Worm (Caenorhabditis elegans): ENCODE measurements around the gene T16H12.13.

T16H12.13 gene

ce11 chrIII:10114662-10115061, 29.5 kb downstream of the T16H12.13 start, which contains the start of the genes ZK1128.1 and mett-10:
TSS of gene ZK1128.1 (minus strand) at chrIII:10114760.
TSS of gene mett-10 (plus strand) at chrIII:10115036.
- TF ChIP-seq ztf-29 (GFP tag; IDR thresholded peaks at IDR 0.05), result no peak
- TF ChIP-seq cog-1 (tag; optimal IDR thresholded peaks at IDR 0.05), result no peak
- no peak for TF ChIP-seq ref-1 (GFP tag; conservative IDR thresholded peaks at IDR 0.05)
- no peak for TF ChIP-seq T22C8.4 (GFP tag; IDR thresholded peaks at IDR 0.05)
- no peak for TF ChIP-seq med-1 (GFP tag; optimal IDR thresholded peaks at IDR 0.05; ENCODE audit: insufficient read depth)
- no peak for TF ChIP-seq klf-2 (GFP tag; conservative IDR thresholded peaks at IDR 0.05)
- TF ChIP-seq ztf-23 (GFP tag; IDR thresholded peaks at IDR 0.05), result no peak
- no peak for TF ChIP-seq tab-1 (GFP tag; IDR thresholded peaks at IDR 0.05)
- no peak for TF ChIP-seq flt-1 (GFP tag; IDR thresholded peaks at IDR 0.05)

- TF ChIP-seq ztf-29 (GFP tag; IDR thresholded peaks at IDR 0.05) (no peak), ztf-23 (GFP tag; IDR thresholded peaks at IDR 0.05) (no peak), klf-2 (GFP tag; conservative IDR thresholded peaks at IDR 0.05) (no peak)
These were observed 33.6 kb downstream of the T16H12.13 start, which contains the start of gene ZK1128.3 for ce11 chrIII:10118818-10119217. TSS of gene ZK1128.3 (minus strand) at chrIII:10118918.

ce11 chrIII:10120076-10120831, 35.1 kb downstream of the T16H12.13 start, which contains the start of the genes gtf-2H3 and ham-3:
TSS of gene gtf-2H3 (minus strand) at chrIII:10120148.
TSS of gene ham-3 (plus strand) at chrIII:10120781.
- no peak for TF ChIP-seq ztf-23 (GFP tag; IDR thresholded peaks at IDR 0.05)
- TF ChIP-seq T22C8.4 (GFP tag; IDR thresholded peaks at IDR 0.05), result peak; percentile 89

- TF ChIP-seq ref-1 (GFP tag; conservative IDR thresholded peaks at IDR 0.05) (no peak), flt-1 (GFP tag; IDR thresholded peaks at IDR 0.05) (peak; percentile 89), cog-1 (tag; optimal IDR thresholded peaks at IDR 0.05) (peak; percentile 42), ztf-29 (GFP tag; IDR thresholded peaks at IDR 0.05) (0 out of 2 replicates have a peak, but pooled peaks have one; percentile 27), ztf-23 (GFP tag; IDR thresholded peaks at IDR 0.05) (peak; percentile 86), med-1 (GFP tag; optimal IDR thresholded peaks at IDR 0.05; ENCODE audit: insufficient read depth) (no peak), T22C8.4 (GFP tag; IDR thresholded peaks at IDR 0.05) (peak; percentile 56; the same call in 1 of the 2 replicates), tab-1 (GFP tag; IDR thresholded peaks at IDR 0.05) (peak; percentile 58; the same call in 1 of the 2 replicates), klf-2 (GFP tag; conservative IDR thresholded peaks at IDR 0.05) (peak; percentile 85)
These were observed 38.5 kb downstream of the T16H12.13 start, which contains the start of gene ttll-4 for ce11 chrIII:10123586-10124233. TSS of gene ttll-4 (plus strand) at chrIII:10124183.

- TF ChIP-seq med-1 (GFP tag; optimal IDR thresholded peaks at IDR 0.05; ENCODE audit: insufficient read depth), result no peak
- no peak for TF ChIP-seq ref-1 (GFP tag; conservative IDR thresholded peaks at IDR 0.05)
- no peak for TF ChIP-seq ztf-23 (GFP tag; IDR thresholded peaks at IDR 0.05)
- TF ChIP-seq cog-1 (tag; optimal IDR thresholded peaks at IDR 0.05), result no peak
- no peak for TF ChIP-seq T22C8.4 (GFP tag; IDR thresholded peaks at IDR 0.05)
These were observed 41.2 kb downstream of the T16H12.13 start for ce11 chrIII:10126375-10126774.

ce11 chrIII:10132495-10133450, 47.6 kb downstream of the T16H12.13 start:
- TF ChIP-seq T22C8.4 (GFP tag; IDR thresholded peaks at IDR 0.05) (no peak), cog-1 (tag; optimal IDR thresholded peaks at IDR 0.05) (no peak)

ce11 chrIII:10134517-10134916, 49.3 kb downstream of the T16H12.13 start:
- TF ChIP-seq cog-1 (tag; optimal IDR thresholded peaks at IDR 0.05) (no peak), tab-1 (GFP tag; IDR thresholded peaks at IDR 0.05) (no peak), klf-2 (GFP tag; conservative IDR thresholded peaks at IDR 0.05) (no peak), T22C8.4 (GFP tag; IDR thresholded peaks at IDR 0.05) (no peak)

Data from whole organism, midembryonic.